Fruit fly (Drosophila melanogaster) whole organism, pupa: ENCODE data around the gene CG12951.
A peak's percentile ranks its signal among the peaks of the same experiment; 100 is the strongest.

Experiments used
- CG10348 ChIP-seq: fragments of 200-800 bp; sonication (Bioruptor generic); IDR thresholded peaks from 2 replicates; pipeline ENCODE4 v1.3.6; 2022; ENCODE audit warnings: missing biosample characterization, missing genetic modification characterization
- CG12605 ChIP-seq: fragments of 200-800 bp; sonication (Bioruptor generic); IDR thresholded peaks from 2 replicates; pipeline ENCODE4 v1.3.6; 2022; ENCODE audit warnings: missing biosample characterization, missing genetic modification characterization
- CG13204 ChIP-seq: fragments of 200-800 bp; sonication (Bioruptor generic); optimal IDR thresholded peaks from 2 replicates; lab custom pipeline; 2018; ENCODE audit warnings: missing biosample characterization, mild to moderate bottlenecking, missing genetic modification characterization, moderate library complexity
- CG14655 ChIP-seq: fragments of 200-800 bp; sonication (Bioruptor generic); optimal IDR thresholded peaks from 3 replicates; lab custom pipeline; 2017; ENCODE audit warnings: mild to moderate bottlenecking, missing biosample characterization, missing genetic modification reagents, missing genetic modification characterization
- CG15710 ChIP-seq: fragments of 200-800 bp; sonication (Bioruptor generic); optimal IDR thresholded peaks from 2 replicates; lab custom pipeline; 2018; ENCODE audit warnings: missing biosample characterization, mild to moderate bottlenecking, missing genetic modification characterization, moderate library complexity
- CG17806 ChIP-seq: fragments of 200-800 bp; sonication (Bioruptor generic); optimal IDR thresholded peaks from 2 replicates; lab custom pipeline; 2018; ENCODE audit warnings: missing biosample characterization, mild to moderate bottlenecking, missing genetic modification characterization, moderate library complexity
- CG32121 ChIP-seq: fragments of 200-800 bp; sonication (Bioruptor generic); IDR thresholded peaks from 2 replicates; pipeline ENCODE4 v1.3.6; 2022; ENCODE audit warnings: missing biosample characterization, missing genetic modification characterization
- CG34367 ChIP-seq: fragments of 200-800 bp; sonication (Bioruptor generic); optimal IDR thresholded peaks from 2 replicates; lab custom pipeline; 2018; ENCODE audit warnings: missing biosample characterization, mild to moderate bottlenecking, missing genetic modification characterization
- CG4496 ChIP-seq: fragments of 200-800 bp; sonication (Bioruptor generic); IDR thresholded peaks from 3 replicates; pipeline ENCODE4 v1.3.6; 2022; ENCODE audit warnings: missing biosample characterization, missing genetic modification characterization
- CG8159 ChIP-seq: fragments of 200-800 bp; sonication (Bioruptor generic); optimal IDR thresholded peaks from 3 replicates; lab custom pipeline; 2018; ENCODE audit warnings: missing biosample characterization, mild to moderate bottlenecking, missing genetic modification characterization, moderate library complexity
- CG8301 ChIP-seq: fragments of 200-800 bp; sonication (Bioruptor generic); optimal IDR thresholded peaks from 2 replicates; lab custom pipeline; 2018; ENCODE audit warnings: missing biosample characterization, mild to moderate bottlenecking, missing genetic modification characterization
- CG9948 ChIP-seq: fragments of 200-800 bp; sonication (Bioruptor generic); optimal IDR thresholded peaks from 2 replicates; lab custom pipeline; 2018; ENCODE audit warnings: missing biosample characterization, mild to moderate bottlenecking, missing genetic modification characterization, moderate library complexity
- D1 ChIP-seq: fragments of 200-800 bp; sonication (Bioruptor generic); optimal IDR thresholded peaks from 2 replicates; lab custom pipeline; 2018; ENCODE audit warnings: missing biosample characterization, mild to moderate bottlenecking, missing genetic modification characterization, moderate library complexity
- EcR ChIP-seq: fragments of 200-800 bp; sonication (Bioruptor generic); optimal IDR thresholded peaks from 3 replicates; lab custom pipeline; 2019; ENCODE audit warnings: missing biosample characterization, missing genetic modification characterization, mild to moderate bottlenecking, moderate library complexity, missing genetic modification reagents
- Ets98B ChIP-seq: fragments of 200-800 bp; sonication (Bioruptor generic); IDR thresholded peaks from 2 replicates; pipeline ENCODE4 v1.3.6; 2022; ENCODE audit warnings: missing biosample characterization, missing genetic modification characterization
- Pif1A ChIP-seq: fragments of 200-800 bp; sonication (Bioruptor generic); optimal IDR thresholded peaks from 3 replicates; lab custom pipeline; 2016; ENCODE audit warnings: missing biosample characterization, missing genetic modification characterization
- Pif1B ChIP-seq: fragments of 200-800 bp; sonication (Bioruptor generic); optimal IDR thresholded peaks from 3 replicates; lab custom pipeline; 2016; ENCODE audit warnings: missing biosample characterization, missing genetic modification characterization
- Snoo ChIP-seq: fragments of 200-800 bp; sonication (Bioruptor generic); optimal IDR thresholded peaks from 3 replicates; lab custom pipeline; 2017; ENCODE audit warnings: missing biosample characterization, mild to moderate bottlenecking, missing genetic modification characterization, inconsistent platforms
- fd96Ca ChIP-seq: fragments of 200-800 bp; sonication (Bioruptor generic); IDR thresholded peaks from 3 replicates; pipeline ENCODE4 v1.3.6; 2022; ENCODE audit warnings: missing biosample characterization, missing genetic modification characterization
- gl ChIP-seq: fragments of 200-800 bp; sonication (Bioruptor generic); optimal IDR thresholded peaks from 2 replicates; lab custom pipeline; 2018; ENCODE audit warnings: missing biosample characterization, mild to moderate bottlenecking, missing genetic modification characterization
- rn ChIP-seq: fragments of 200-800 bp; sonication (Bioruptor generic); IDR thresholded peaks from 2 replicates; pipeline ENCODE4 v1.3.6; 2022; ENCODE audit warnings: missing biosample characterization, missing genetic modification characterization

CG12951 gene

dm6 chr3R:9340076-9340315 lies 9.9 kb upstream of the CG12951 start, which contains the start of gene drn:
TSS of gene drn (plus strand) at chr3R:9340216.
- TF ChIP-seq CG15710 (no peak), EcR (GFP tag; lab: Kevin White, UChicago) (no peak), CG9948 (tag; lab: Kevin White, UChicago) (no peak), CG17806 (tag; lab: Kevin White, UChicago) (no peak)
- TF ChIP-seq, all 21 proteins: peak for 0

DNA sequence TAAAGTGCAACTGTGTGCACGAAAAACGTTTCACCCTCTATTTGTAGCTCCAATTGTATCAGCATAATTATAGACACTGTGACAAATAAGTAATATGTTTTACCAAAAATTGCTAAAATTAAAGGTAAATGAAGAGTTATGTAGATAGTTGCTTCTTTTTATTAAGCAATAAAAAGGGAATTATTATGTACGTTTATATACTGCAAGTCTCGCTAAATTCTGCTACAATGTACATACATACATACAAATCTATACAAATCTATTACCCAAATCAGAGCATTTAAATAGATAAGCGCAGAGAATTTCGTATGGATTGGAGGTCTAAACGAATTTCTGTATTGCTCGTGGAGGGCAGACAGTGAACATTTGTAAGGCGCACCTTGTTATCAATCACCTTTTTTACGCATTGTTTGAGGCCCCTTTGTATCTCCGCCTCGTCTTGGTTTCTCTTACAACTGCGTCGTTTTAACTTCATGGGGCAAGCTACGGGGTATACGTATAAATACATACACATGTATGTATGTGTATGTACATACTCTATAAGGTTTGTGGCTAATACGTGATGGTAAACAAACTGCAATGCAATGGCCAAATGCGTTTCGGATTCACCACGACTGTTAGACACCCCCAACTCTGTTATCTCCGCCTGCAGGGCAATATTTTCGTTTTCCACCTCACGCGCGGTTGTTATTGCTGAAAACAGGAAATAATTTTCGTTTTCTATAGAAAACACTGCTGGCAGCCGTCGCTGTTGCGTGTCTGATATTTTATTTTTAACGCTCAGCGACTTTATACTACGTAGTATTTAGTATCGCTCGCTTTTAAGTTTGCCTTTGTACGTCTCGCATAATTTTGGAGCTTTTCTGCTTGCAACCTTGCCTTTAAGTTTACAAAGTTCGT lies 9.3 kb upstream of the CG12951 start:
- TF ChIP-seq CG8159 = peak; percentile 80
- peak; percentile 13 for TF ChIP-seq gl
- peak; percentile 67 for TF ChIP-seq D1 (tag; lab: Kevin White, UChicago)
- peak; percentile 86 for TF ChIP-seq CG9948 (tag; lab: Kevin White, UChicago)
- TF ChIP-seq fd96Ca (GFP tag; lab: Robert Waterston, UW) = no peak; the same call in 2 of the 3 replicates
- peak; percentile 79 for TF ChIP-seq CG34367 (tag; lab: Kevin White, UChicago)
- TF ChIP-seq CG12605 = peak; percentile 36; the same call in 1 of the 2 replicates
- TF ChIP-seq rn (GFP tag; lab: Robert Waterston, UW) = 0 out of 2 replicates have a peak, but pooled peaks have one; percentile 5
- TF ChIP-seq Ets98B = peak; percentile 38; the same call in 1 of the 2 replicates
- no peak for TF ChIP-seq CG13204
- peak; percentile 66 for TF ChIP-seq CG32121 (GFP tag; lab: Robert Waterston, UW)
- peak; percentile 72 for TF ChIP-seq CG15710
- peak; percentile 50 for TF ChIP-seq Snoo
- TF ChIP-seq CG14655 (GFP tag; lab: Kevin White, UChicago) = peak; percentile 85
- TF ChIP-seq EcR (GFP tag; lab: Kevin White, UChicago) = peak; percentile 47
- TF ChIP-seq CG10348 (GFP tag; lab: Robert Waterston, UW) = no peak
- TF ChIP-seq Pif1A (GFP tag; lab: Kevin White, UChicago) = peak; percentile 70
- peak; percentile 81 for TF ChIP-seq CG17806 (tag; lab: Kevin White, UChicago)
- peak; percentile 57; the same call in 1 of the 3 replicates for TF ChIP-seq CG4496 (GFP tag; lab: Robert Waterston, UW)
- peak; percentile 44 for TF ChIP-seq Pif1B (GFP tag; lab: Kevin White, UChicago)
- TF ChIP-seq CG8301 = peak; percentile 85

DNA sequence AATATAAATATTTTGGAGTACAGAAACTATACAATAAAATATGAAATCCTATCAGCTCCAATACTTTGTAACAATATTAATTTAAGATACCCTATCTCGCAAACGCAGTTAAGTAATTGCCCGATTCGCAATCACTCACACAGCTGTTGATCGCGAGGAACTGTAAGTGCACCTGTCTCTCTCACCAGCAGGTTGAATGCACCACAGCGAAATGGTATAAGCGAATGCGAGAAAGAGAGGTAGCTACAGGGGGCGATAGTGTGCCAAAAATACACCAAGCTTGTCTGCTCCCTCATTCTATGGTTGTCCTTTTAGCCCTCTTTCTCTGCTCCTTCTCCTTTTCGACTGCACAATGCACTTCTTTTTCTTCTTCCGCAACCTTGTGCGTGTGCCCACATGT lies 8.6 kb upstream of the CG12951 start:
- TF ChIP-seq CG12605 (no peak), gl (no peak), CG13204 (no peak), CG8159 (no peak), Ets98B (no peak), CG10348 (GFP tag; lab: Robert Waterston, UW) (no peak), EcR (GFP tag; lab: Kevin White, UChicago) (peak; percentile 95), fd96Ca (GFP tag; lab: Robert Waterston, UW) (no peak; the same call in 1 of the 3 replicates), CG9948 (tag; lab: Kevin White, UChicago) (no peak)

DNA sequence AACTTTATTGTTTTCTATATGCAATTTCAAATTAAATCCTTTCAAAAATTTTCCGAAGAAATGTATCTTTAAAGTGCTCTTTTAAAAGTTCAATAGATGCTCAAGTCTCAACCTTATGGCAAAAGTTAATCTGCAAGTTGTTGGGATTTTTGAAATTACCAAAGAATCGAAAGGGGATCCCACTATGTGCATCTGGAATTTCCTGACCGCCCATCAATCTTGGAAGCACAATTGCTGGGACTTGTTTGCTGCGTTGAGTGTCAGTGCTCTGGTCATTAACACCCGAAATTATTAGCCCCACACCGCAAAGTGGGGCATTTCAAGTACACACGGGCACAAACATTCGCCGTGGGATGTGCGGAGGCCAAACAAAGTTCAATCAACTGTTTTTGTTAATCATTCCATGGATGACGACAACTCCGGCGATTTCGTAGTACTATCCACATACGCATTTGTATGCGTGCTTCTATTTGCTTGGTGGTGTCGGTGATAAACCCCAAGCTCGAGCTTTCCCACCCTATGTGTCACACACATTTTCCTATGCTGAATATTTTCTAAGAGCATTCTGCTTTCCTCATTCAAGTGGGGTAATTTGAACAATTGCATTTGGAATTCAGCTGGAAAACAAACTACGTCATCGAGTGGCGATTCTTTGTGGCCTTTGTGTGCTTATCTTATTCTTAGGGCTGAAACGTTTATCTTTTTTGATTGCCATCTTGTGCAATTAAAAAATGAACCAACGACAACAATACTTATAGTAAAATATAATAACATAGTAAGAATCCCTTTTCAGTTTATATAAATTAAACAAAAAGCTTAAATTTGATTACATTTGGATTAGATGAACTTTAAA lies 7.5 kb upstream of the CG12951 start:
- TF ChIP-seq CG4496 (GFP tag; lab: Robert Waterston, UW) (no peak), EcR (GFP tag; lab: Kevin White, UChicago) (peak; percentile 66)

DNA sequence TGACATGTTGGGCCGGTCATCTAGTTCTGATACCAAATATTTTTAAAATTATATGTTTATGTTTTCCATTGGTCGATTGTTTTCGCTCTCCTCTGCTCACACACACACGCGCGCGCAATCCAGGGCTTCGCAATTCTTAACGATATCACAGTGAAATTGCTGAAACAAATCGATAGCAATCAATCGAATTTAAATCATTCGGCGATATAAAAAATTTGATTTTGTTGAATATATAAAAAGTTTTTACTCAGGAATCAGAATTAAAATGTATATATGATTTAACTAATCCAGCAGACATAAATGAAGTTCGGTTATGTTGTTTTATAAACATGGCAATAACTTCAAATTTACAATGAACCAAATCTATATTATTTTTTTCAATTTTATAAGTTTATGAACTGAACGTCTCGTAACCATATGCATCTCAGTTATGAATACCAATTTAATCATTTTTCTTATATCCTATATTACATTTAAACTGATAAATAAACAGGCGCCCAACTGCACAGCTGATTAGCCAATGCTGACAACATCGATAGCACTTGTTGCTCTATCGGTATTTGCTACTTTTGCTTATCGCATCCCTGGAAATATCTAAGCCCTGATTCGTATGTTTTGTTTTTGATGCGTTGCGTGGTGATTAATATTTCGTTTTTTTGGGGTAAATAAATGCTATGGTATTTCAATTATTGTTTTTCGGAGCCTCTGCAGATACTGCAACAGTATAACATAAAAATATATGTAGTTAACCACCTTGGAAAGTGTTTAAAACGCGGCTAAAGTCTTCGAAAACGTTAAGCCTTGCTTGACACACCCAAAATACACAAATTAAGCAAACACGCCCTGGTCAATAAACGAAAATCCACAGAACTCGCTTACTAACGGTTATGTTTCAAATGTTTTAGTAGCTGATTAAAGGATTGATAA lies 4.7 kb upstream of the CG12951 start, which contains the start of the genes Aduk and pasi2:
Gene Aduk, minus strand, starts transcription at position 123 of the 927 bp plus-strand sequence.
Gene pasi2, plus strand, starts transcription at position 579 of the 927 bp plus-strand sequence.
- TF ChIP-seq CG13204 = no peak
- no peak for TF ChIP-seq CG17806 (tag; lab: Kevin White, UChicago)
- TF ChIP-seq CG4496 (GFP tag; lab: Robert Waterston, UW) = no peak
- no peak for TF ChIP-seq CG34367 (tag; lab: Kevin White, UChicago)
- TF ChIP-seq CG15710 = no peak
- no peak for TF ChIP-seq Pif1A (GFP tag; lab: Kevin White, UChicago)
- no peak for TF ChIP-seq CG32121 (GFP tag; lab: Robert Waterston, UW)
- no peak for TF ChIP-seq EcR (GFP tag; lab: Kevin White, UChicago)
- no peak for TF ChIP-seq gl
